Worm (Caenorhabditis elegans) whole organism, L2 larva: ENCODE results near the gene ZK546.5.

Experiments used
- Y55F3AM.14 ChIP-seq: fragments of 200-800 bp; sonication (Bioruptor generic); optimal IDR thresholded peaks from 2 replicates; lab custom pipeline; 2018; ENCODE audit warnings: mild to moderate bottlenecking, missing genetic modification characterization, missing compliant biosample characterization
- egl-27 ChIP-seq: sonication (generic microtip); optimal IDR thresholded peaks from 3 replicates; lab custom pipeline; 2017; ENCODE audit warnings: missing biosample characterization, missing genetic modification reagents, missing genetic modification characterization
- unc-62 ChIP-seq: fragments of 150-350 bp; optimal IDR thresholded peaks from 2 replicates; lab custom pipeline; 2014; ENCODE audit warnings: missing biosample characterization, missing genetic modification reagents, missing genetic modification characterization

- no peak for TF ChIP-seq Y55F3AM.14 (GFP tag; lab: Kevin White, UChicago)
- no peak for TF ChIP-seq egl-27 (tag; lab: Kevin White, UChicago)
- TF ChIP-seq unc-62, result no peak
Measured at ce11 chrII:4975311-4975710, 39.7 kb downstream of the ZK546.5 start.
